Fruit fly (Drosophila melanogaster) whole organism, embryonic: Measurements from ENCODE around the gene CG9522.

Source experiments
- CG10979 ChIP-seq: fragments of 200-800 bp; sonication (Bioruptor generic); optimal IDR thresholded peaks from 2 replicates; lab custom pipeline; 2018; ENCODE audit warnings: missing biosample characterization, mild to moderate bottlenecking, missing genetic modification characterization, moderate library complexity
- CG12104 ChIP-seq: fragments of 200-800 bp; sonication (Bioruptor generic); optimal IDR thresholded peaks from 3 replicates; lab custom pipeline; 2016; ENCODE audit warnings: missing biosample characterization, missing genetic modification characterization
- CG12155 ChIP-seq: fragments of 200-800 bp; sonication (Bioruptor generic); optimal IDR thresholded peaks from 3 replicates; lab custom pipeline; 2016; ENCODE audit warnings: missing biosample characterization, missing genetic modification characterization
- CG1233 ChIP-seq: fragments of 200-800 bp; sonication (Bioruptor generic); optimal IDR thresholded peaks from 4 replicates; lab custom pipeline; 2018; ENCODE audit warnings: missing biosample characterization, mild to moderate bottlenecking, missing genetic modification characterization
- CG12769 ChIP-seq: fragments of 200-800 bp; sonication (Bioruptor generic); optimal IDR thresholded peaks from 2 replicates; lab custom pipeline; 2019; ENCODE audit warnings: missing biosample characterization, mild to moderate bottlenecking, missing genetic modification characterization, moderate library complexity
- CG13287 ChIP-seq: fragments of 200-800 bp; sonication (Bioruptor generic); IDR thresholded peaks from 2 replicates; pipeline ENCODE4 v1.3.6; 2022; ENCODE audit warnings: missing biosample characterization, missing genetic modification characterization; ENCODE audit not compliant: partially characterized antibody
- CG13296 ChIP-seq: fragments of 200-800 bp; sonication (Bioruptor generic); optimal IDR thresholded peaks from 3 replicates; lab custom pipeline; 2018; ENCODE audit warnings: missing biosample characterization, mild to moderate bottlenecking, missing genetic modification characterization
- CG1602 ChIP-seq: fragments of 200-800 bp; sonication (Bioruptor generic); optimal IDR thresholded peaks from 3 replicates; lab custom pipeline; 2016; ENCODE audit warnings: missing biosample characterization, missing genetic modification characterization
- CG17361 ChIP-seq: fragments of 200-800 bp; sonication (Bioruptor generic); IDR thresholded peaks from 3 replicates; pipeline ENCODE4 v1.3.6; 2022; ENCODE audit warnings: missing biosample characterization, missing genetic modification characterization
- CG18599 ChIP-seq: fragments of 200-800 bp; sonication (Bioruptor generic); optimal IDR thresholded peaks from 3 replicates; lab custom pipeline; 2017; ENCODE audit warnings: missing biosample characterization, missing genetic modification characterization, mild to moderate bottlenecking, moderate library complexity, missing genetic modification reagents
- CG2875 ChIP-seq: fragments of 200-800 bp; sonication (Bioruptor generic); optimal IDR thresholded peaks from 2 replicates; lab custom pipeline; 2017; ENCODE audit warnings: missing biosample characterization, mild to moderate bottlenecking, missing genetic modification characterization, missing genetic modification reagents
- CG32772 ChIP-seq: fragments of 200-800 bp; sonication (Bioruptor generic); IDR thresholded peaks from 2 replicates; pipeline ENCODE4 v1.3.6; 2022; ENCODE audit warnings: missing biosample characterization, missing genetic modification characterization
- CG3281 ChIP-seq: fragments of 200-800 bp; sonication (Bioruptor generic); optimal IDR thresholded peaks from 3 replicates; lab custom pipeline; 2017; ENCODE audit warnings: missing biosample characterization, mild to moderate bottlenecking, missing genetic modification characterization
- CG7372 ChIP-seq: fragments of 200-800 bp; sonication (Bioruptor generic); IDR thresholded peaks from 2 replicates; pipeline ENCODE4 v1.3.6; 2022; ENCODE audit warnings: missing biosample characterization, missing genetic modification characterization
- CG7928 ChIP-seq: fragments of 200-800 bp; sonication (Bioruptor generic); optimal IDR thresholded peaks from 2 replicates; lab custom pipeline; 2017; ENCODE audit warnings: missing biosample characterization, mild to moderate bottlenecking, missing genetic modification characterization
- CG8089 ChIP-seq: fragments of 200-800 bp; sonication (Bioruptor generic); optimal IDR thresholded peaks from 3 replicates; lab custom pipeline; 2016; ENCODE audit warnings: missing biosample characterization, missing genetic modification characterization
- CG8924 ChIP-seq: fragments of 200-800 bp; optimal IDR thresholded peaks from 3 replicates; lab custom pipeline; 2019; ENCODE audit warnings: missing biosample characterization, mild to moderate bottlenecking, missing genetic modification characterization, moderate library complexity
- CG9932 ChIP-seq: fragments of 200-800 bp; sonication (Bioruptor generic); IDR thresholded peaks from 2 replicates; pipeline ENCODE4 v1.3.6; 2022; ENCODE audit warnings: missing biosample characterization, missing genetic modification characterization
- CTCF ChIP-seq: fragments of 200-800 bp; sonication (Bioruptor generic); optimal IDR thresholded peaks from 2 replicates; lab custom pipeline; 2017; ENCODE audit warnings: missing biosample characterization, mild to moderate bottlenecking, missing genetic modification characterization, moderate library complexity
- Fer3 ChIP-seq: fragments of 200-800 bp; sonication (Bioruptor generic); optimal IDR thresholded peaks from 2 replicates; lab custom pipeline; 2018; ENCODE audit warnings: missing biosample characterization, mild to moderate bottlenecking, missing genetic modification characterization, moderate library complexity
- HHEX ChIP-seq: fragments of 200-800 bp; sonication (Bioruptor generic); optimal IDR thresholded peaks from 3 replicates; lab custom pipeline; 2017; ENCODE audit warnings: missing biosample characterization, mild to moderate bottlenecking, missing genetic modification characterization, missing genetic modification reagents
- Hmx ChIP-seq: fragments of 200-800 bp; sonication (Bioruptor generic); optimal IDR thresholded peaks from 2 replicates; lab custom pipeline; 2016; ENCODE audit warnings: missing biosample characterization, missing genetic modification characterization
- Hr78 ChIP-seq, 2 experiments: fragments of 200-800 bp in 1 of 2; fragments of >200 bp in 1 of 2; sonication (Bioruptor generic) in 1 of 2; optimal IDR thresholded peaks; 2 replicates each; lab custom pipeline; 2017 to 2019; ENCODE audit warnings: missing biosample characterization in 2 of 2, missing genetic modification characterization in 2 of 2, mild to moderate bottlenecking in 1 of 2, moderate library complexity in 1 of 2
- Max ChIP-seq: fragments of 200-800 bp; sonication (Bioruptor generic); optimal IDR thresholded peaks from 2 replicates; lab custom pipeline; 2016; ENCODE audit warnings: missing biosample characterization, mild to moderate bottlenecking, missing genetic modification characterization
- Myb ChIP-seq: fragments of 200-800 bp; sonication (Bioruptor generic); optimal IDR thresholded peaks from 2 replicates; lab custom pipeline; 2016; ENCODE audit warnings: missing biosample characterization, missing genetic modification characterization
- NK7.1 ChIP-seq: fragments of 200-800 bp; sonication (Bioruptor generic); optimal IDR thresholded peaks from 3 replicates; lab custom pipeline; 2016; ENCODE audit warnings: missing biosample characterization, missing genetic modification characterization
- Side ChIP-seq: fragments of 200-800 bp; sonication (Bioruptor generic); optimal IDR thresholded peaks from 2 replicates; lab custom pipeline; 2016; ENCODE audit warnings: missing biosample characterization, missing genetic modification characterization
- Sin3A ChIP-seq: fragments of >200 bp; optimal IDR thresholded peaks from 2 replicates; lab custom pipeline; 2018
- Six4 ChIP-seq: fragments of 200-800 bp; sonication (Bioruptor generic); optimal IDR thresholded peaks from 2 replicates; lab custom pipeline; 2016; ENCODE audit warnings: missing biosample characterization, missing genetic modification characterization
- Sox100B ChIP-seq: fragments of 200-800 bp; sonication (Bioruptor generic); optimal IDR thresholded peaks from 3 replicates; lab custom pipeline; 2018; ENCODE audit warnings: missing biosample characterization, mild to moderate bottlenecking, missing genetic modification characterization
- Sox102F ChIP-seq: fragments of 200-800 bp; sonication (Bioruptor generic); optimal IDR thresholded peaks from 2 replicates; lab custom pipeline; 2018; ENCODE audit warnings: missing biosample characterization, mild to moderate bottlenecking, missing genetic modification characterization, moderate library complexity
- TFAM ChIP-seq: fragments of 200-800 bp; sonication (Bioruptor generic); optimal IDR thresholded peaks from 2 replicates; lab custom pipeline; 2017; ENCODE audit warnings: missing biosample characterization, missing genetic modification characterization, inconsistent platforms
- al ChIP-seq: fragments of 200-800 bp; sonication (Bioruptor generic); IDR thresholded peaks from 2 replicates; pipeline ENCODE4 v1.3.6; 2022; ENCODE audit warnings: missing biosample characterization, missing genetic modification characterization
- bbx ChIP-seq: fragments of 200-800 bp; sonication (Bioruptor generic); IDR thresholded peaks from 2 replicates; pipeline ENCODE4 v1.3.6; 2022; ENCODE audit warnings: missing biosample characterization, missing genetic modification characterization; ENCODE audit not compliant: partially characterized antibody
- chm ChIP-seq: fragments of 200-800 bp; sonication (Bioruptor generic); IDR thresholded peaks from 2 replicates; pipeline ENCODE4 v1.3.6; 2022; ENCODE audit warnings: missing biosample characterization, missing genetic modification characterization
- cwo ChIP-seq: fragments of 200-800 bp; sonication (Bioruptor generic); optimal IDR thresholded peaks from 3 replicates; lab custom pipeline; 2017; ENCODE audit warnings: missing biosample characterization, missing genetic modification characterization, mild to moderate bottlenecking, moderate library complexity, missing genetic modification reagents
- dati ChIP-seq: fragments of 200-800 bp; sonication (Bioruptor generic); IDR thresholded peaks from 2 replicates; pipeline ENCODE4 v1.3.6; 2022; ENCODE audit warnings: missing biosample characterization, missing genetic modification characterization
- dimm ChIP-seq: fragments of 200-800 bp; sonication (Bioruptor generic); IDR thresholded peaks from 2 replicates; pipeline ENCODE4 v1.3.6; 2022; ENCODE audit warnings: missing biosample characterization, missing genetic modification characterization
- dpn ChIP-seq, 2 experiments: fragments of 200-800 bp; sonication (Bioruptor generic); optimal IDR thresholded peaks; 3 replicates each; lab custom pipeline; 2016; ENCODE audit warnings: missing biosample characterization in 2 of 2, missing genetic modification characterization in 2 of 2
- gem ChIP-seq: fragments of 200-800 bp; sonication (Bioruptor generic); optimal IDR thresholded peaks from 2 replicates; lab custom pipeline; 2019; ENCODE audit warnings: missing biosample characterization, mild to moderate bottlenecking, missing genetic modification characterization, moderate library complexity
- gsb ChIP-seq: fragments of 200-800 bp; sonication (Bioruptor generic); IDR thresholded peaks from 2 replicates; pipeline ENCODE4 v1.3.6; 2022; ENCODE audit warnings: missing biosample characterization, missing genetic modification characterization
- gsb-n ChIP-seq: fragments of 200-800 bp; sonication (Bioruptor generic); optimal IDR thresholded peaks from 3 replicates; lab custom pipeline; 2018; ENCODE audit warnings: missing biosample characterization, mild to moderate bottlenecking, missing genetic modification characterization
- jing ChIP-seq: fragments of 200-800 bp; sonication (Bioruptor generic); optimal IDR thresholded peaks from 2 replicates; lab custom pipeline; 2018; ENCODE audit warnings: missing biosample characterization, mild to moderate bottlenecking, missing genetic modification characterization
- jumu ChIP-seq: fragments of 200-800 bp; sonication (Bioruptor generic); optimal IDR thresholded peaks from 3 replicates; lab custom pipeline; 2016; ENCODE audit warnings: missing biosample characterization, missing genetic modification characterization
- lilli ChIP-seq: fragments of 200-800 bp; sonication (Bioruptor generic); optimal IDR thresholded peaks from 3 replicates; lab custom pipeline; 2016; ENCODE audit warnings: missing biosample characterization, missing genetic modification characterization
- nmo ChIP-seq: fragments of 200-800 bp; sonication (Bioruptor generic); optimal IDR thresholded peaks from 2 replicates; lab custom pipeline; 2018; ENCODE audit warnings: missing biosample characterization, mild to moderate bottlenecking, missing genetic modification characterization, moderate library complexity
- sens-2 ChIP-seq: fragments of 200-800 bp; sonication (Bioruptor generic); IDR thresholded peaks from 2 replicates; pipeline ENCODE4 v1.3.6; 2022; ENCODE audit warnings: missing biosample characterization, missing genetic modification characterization
- sisA ChIP-seq: fragments of 200-800 bp; sonication (Bioruptor generic); IDR thresholded peaks from 2 replicates; pipeline ENCODE4 v1.3.6; 2022; ENCODE audit warnings: missing biosample characterization, missing genetic modification characterization
- tap ChIP-seq: fragments of 200-800 bp; optimal IDR thresholded peaks from 3 replicates; lab custom pipeline; 2019; ENCODE audit warnings: missing biosample characterization, mild to moderate bottlenecking, missing genetic modification characterization, moderate library complexity
- tup ChIP-seq: fragments of 200-800 bp; sonication (Bioruptor generic); optimal IDR thresholded peaks from 2 replicates; lab custom pipeline; 2016; ENCODE audit warnings: missing biosample characterization, mild to moderate bottlenecking, missing genetic modification characterization, moderate library complexity

Gene CG9522

dm6 chrX:14840417-14840872, 8.2 kb downstream of the CG9522 start (continued):
- TF ChIP-seq HHEX (GFP tag; lab: Kevin White, UChicago) = no peak
- no peak for TF ChIP-seq Sin3A
- TF ChIP-seq lilli (GFP tag; lab: Kevin White, UChicago) = peak; percentile 16
- TF ChIP-seq CG17361 = 0 out of 3 replicates have a peak, but pooled peaks have one; percentile 43
- peak; percentile 56 for TF ChIP-seq CG10979 (tag; lab: Kevin White, UChicago)
- TF ChIP-seq CG12769 (tag; lab: Kevin White, UChicago) = no peak
- TF ChIP-seq Sox102F (GFP tag; lab: Kevin White, UChicago) = peak; percentile 63
- TF ChIP-seq tap (tag; lab: Kevin White, UChicago) = peak; percentile 37
- peak; percentile 6 for TF ChIP-seq CG3281 (GFP tag; lab: Kevin White, UChicago)
- peak; percentile 39 for TF ChIP-seq Sox100B (GFP tag; lab: Kevin White, UChicago)
- TF ChIP-seq dimm (GFP tag; lab: Robert Waterston, UW) = 0 out of 2 replicates have a peak, but pooled peaks have one; percentile 18
- peak; percentile 27; the same call in 1 of the 2 replicates for TF ChIP-seq al
- TF ChIP-seq CG18599 (GFP tag; lab: Kevin White, UChicago) = peak; percentile 41
- no peak for TF ChIP-seq CG7372 (GFP tag; lab: Robert Waterston, UW)
- peak in 1 of 2 experiments; percentile 36 for TF ChIP-seq dpn (GFP tag; optimal IDR thresholded peaks at IDR 0.05; lab: Kevin White, UChicago)

DNA sequence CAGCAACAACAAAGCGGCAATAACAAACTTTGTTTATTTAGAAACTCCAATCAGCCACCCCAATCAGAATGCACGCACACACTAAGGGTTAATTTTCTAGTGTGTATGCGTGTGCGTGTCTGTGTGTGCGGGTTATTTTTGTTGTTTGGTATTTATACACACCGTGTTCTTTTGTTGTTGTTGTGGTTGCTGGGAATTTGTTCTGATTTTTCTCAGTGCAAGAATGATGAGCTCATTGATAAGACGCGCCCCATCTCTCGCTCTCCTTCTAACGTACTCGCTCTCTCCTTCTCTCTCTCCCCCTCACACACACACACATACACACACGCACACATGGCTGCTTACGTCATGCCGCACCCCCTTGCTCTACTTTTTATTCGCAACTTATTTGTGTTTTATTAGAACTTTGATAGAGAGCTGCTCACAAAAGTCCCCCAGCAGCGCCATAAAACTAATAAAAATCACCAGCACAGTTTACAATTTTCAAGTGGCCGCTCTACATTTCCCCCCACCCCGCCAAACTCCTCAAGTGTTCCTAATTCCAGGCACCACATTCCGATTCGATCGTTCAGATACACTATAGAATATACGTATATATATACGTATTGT, 8.8 kb downstream of the CG9522 start:
- TF ChIP-seq CG7928 (GFP tag; lab: Kevin White, UChicago) (no peak), jing (no peak), Myb (GFP tag; lab: Kevin White, UChicago) (peak; percentile 48), sens-2 (GFP tag; lab: Robert Waterston, UW) (no peak), cwo (peak; percentile 47), Fer3 (tag; lab: Kevin White, UChicago) (peak; percentile 54), Hr78 (GFP tag; optimal IDR thresholded peaks at IDR 0.05; lab: Kevin White, UChicago) (no peak), gsb (peak; percentile 38; the same call in 1 of the 2 replicates), NK7.1 (GFP tag; lab: Kevin White, UChicago) (no peak), CG1602 (GFP tag; lab: Kevin White, UChicago) (no peak), CG13287 (GFP tag; lab: Robert Waterston, UW) (no peak), tup (GFP tag; lab: Kevin White, UChicago) (no peak), sisA (GFP tag; lab: Robert Waterston, UW) (peak; percentile 20; the same call in 1 of the 2 replicates), Max (no peak), CG8924 (tag; lab: Kevin White, UChicago) (peak; percentile 57), CG32772 (GFP tag; lab: Robert Waterston, UW) (0 out of 2 replicates have a peak, but pooled peaks have one; percentile 34), CG13296 (no peak), CG8089 (GFP tag; lab: Kevin White, UChicago) (no peak), CG2875 (GFP tag; lab: Kevin White, UChicago) (no peak), dati (GFP tag; lab: Robert Waterston, UW) (no peak), TFAM (GFP tag; lab: Kevin White, UChicago) (no peak), chm (GFP tag; lab: Robert Waterston, UW) (peak; percentile 63; the same call in 1 of the 2 replicates), bbx (no peak), CG12155 (GFP tag; lab: Kevin White, UChicago) (peak; percentile 33), CG12104 (GFP tag; lab: Kevin White, UChicago) (no peak), CG1233 (GFP tag; lab: Kevin White, UChicago) (no peak), jumu (GFP tag; lab: Kevin White, UChicago) (peak; percentile 28), gsb-n (tag; lab: Kevin White, UChicago) (no peak), CTCF (GFP tag; lab: Kevin White, UChicago) (no peak), Side (GFP tag; lab: Kevin White, UChicago) (peak; percentile 40), gem (tag; lab: Kevin White, UChicago) (peak; percentile 52), Six4 (no peak), nmo (GFP tag; lab: Kevin White, UChicago) (no peak), CG9932 (GFP tag; lab: Robert Waterston, UW) (peak; percentile 71), Hmx (no peak)
